Fruit fly (Drosophila melanogaster): ENCODE data around the gene AsnS.

Gene AsnS

dm6 chr3L:21204581-21205495, 31.9 kb downstream of the AsnS start (continued):
- TF ChIP-seq run (tag; optimal IDR thresholded peaks at IDR 0.05) (no peak), CG4730 (GFP tag; IDR thresholded peaks at IDR 0.05) (no peak), tap (tag; optimal IDR thresholded peaks at IDR 0.05) (no peak), insv (GFP tag; optimal IDR thresholded peaks at IDR 0.05) (no peak), CG9797 (GFP tag; optimal IDR thresholded peaks at IDR 0.05) (no peak), gsb (GFP tag; IDR thresholded peaks at IDR 0.05) (no peak), lov (optimal IDR thresholded peaks at IDR 0.05) (no peak), lov (GFP tag; IDR thresholded peaks at IDR 0.05) (no peak), Kr (GFP tag; optimal IDR thresholded peaks at IDR 0.05) (no peak), CG16779 (GFP tag; IDR thresholded peaks at IDR 0.05) (no peak), Optix (GFP tag; IDR thresholded peaks at IDR 0.05) (no peak), CG33557 (GFP tag; optimal IDR thresholded peaks at IDR 0.05) (peak; percentile 14), CG16813 (GFP tag; IDR thresholded peaks at IDR 0.05; ENCODE audit: partially characterized antibody) (no peak), Tbp (GFP tag; optimal IDR thresholded peaks at IDR 0.05) (no peak), fd102C (GFP tag; optimal IDR thresholded peaks at IDR 0.05) (no peak), CG3065 (GFP tag; optimal IDR thresholded peaks at IDR 0.05) (no peak), sob (GFP tag; IDR thresholded peaks at IDR 0.05) (no peak), CG7372 (GFP tag; IDR thresholded peaks at IDR 0.05) (no peak), HmgZ (tag; optimal IDR thresholded peaks at IDR 0.05) (no peak), bowl (GFP tag; IDR thresholded peaks at IDR 0.05) (no peak), CTCF (GFP tag; optimal IDR thresholded peaks at IDR 0.05) (no peak), Six4 (GFP tag; optimal IDR thresholded peaks at IDR 0.05) (no peak), CG17829 (tag; optimal IDR thresholded peaks at IDR 0.05) (no peak), ash1 (GFP tag; optimal IDR thresholded peaks at IDR 0.05) (no peak), mirr (GFP tag; optimal IDR thresholded peaks at IDR 0.05) (peak; percentile 39), CG10321 (GFP tag; IDR thresholded peaks at IDR 0.05) (no peak), Mes4 (GFP tag; optimal IDR thresholded peaks at IDR 0.05) (no peak), CG12104 (GFP tag; optimal IDR thresholded peaks at IDR 0.05) (no peak), CG42726 (GFP tag; IDR thresholded peaks at IDR 0.05; ENCODE audit: partially characterized antibody) (no peak), sima (GFP tag; optimal IDR thresholded peaks at IDR 0.05) (no peak), CG2199 (GFP tag; IDR thresholded peaks at IDR 0.05) (no peak), Chrac-16 (GFP tag; optimal IDR thresholded peaks at IDR 0.05) (no peak), D19A (tag; optimal IDR thresholded peaks at IDR 0.05) (no peak), vvl (GFP tag; IDR thresholded peaks at IDR 0.05) (no peak), CG7786 (GFP tag; optimal IDR thresholded peaks at IDR 0.05) (no peak), CG9215 (GFP tag; IDR thresholded peaks at IDR 0.05) (no peak), prd (optimal IDR thresholded peaks at IDR 0.05) (no peak), prd (GFP tag; IDR thresholded peaks at IDR 0.05) (no peak), YL-1 (GFP tag; optimal IDR thresholded peaks at IDR 0.05) (no peak), CG12071 (GFP tag; optimal IDR thresholded peaks at IDR 0.05) (peak; percentile 4), tgo (GFP tag; IDR thresholded peaks at IDR 0.05) (no peak), MESR4 (GFP tag; optimal IDR thresholded peaks at IDR 0.05) (no peak), slp2 (GFP tag; optimal IDR thresholded peaks at IDR 0.05) (no peak), p53 (GFP tag; optimal IDR thresholded peaks at IDR 0.05) (peak; percentile 4), lilli (GFP tag; optimal IDR thresholded peaks at IDR 0.05) (no peak), CG8281 (tag; optimal IDR thresholded peaks at IDR 0.05) (no peak), Rx (GFP tag; IDR thresholded peaks at IDR 0.05) (no peak), hbn (GFP tag; IDR thresholded peaks at IDR 0.05; ENCODE audit: partially characterized antibody) (no peak), tna (GFP tag; IDR thresholded peaks at IDR 0.05; ENCODE audit: partially characterized antibody) (no peak), crol (GFP tag; IDR thresholded peaks at IDR 0.05) (no peak), Xrp1 (GFP tag; IDR thresholded peaks at IDR 0.05) (no peak), Aef1 (GFP tag; IDR thresholded peaks at IDR 0.05) (no peak)
